Worm (Caenorhabditis elegans) whole organism, young adult: ENCODE results near the gene C04H5.7.
A peak's percentile ranks its signal among the peaks of the same experiment; 100 is the strongest.

Experiments
- B0035.1 ChIP-seq: sonication (generic microtip); optimal IDR thresholded peaks from 2 replicates; lab custom pipeline; 2016; ENCODE audit warnings: missing genetic modification characterization, mild to moderate bottlenecking, missing compliant biosample characterization, missing genotype, missing genetic modification reagents
- B0261.1 ChIP-seq: sonication (generic microtip); optimal IDR thresholded peaks from 2 replicates; lab custom pipeline; 2016; ENCODE audit warnings: mild to moderate bottlenecking, missing genetic modification characterization, moderate library complexity, missing compliant biosample characterization
- B0336.3 ChIP-seq: fragments of 200-800 bp; sonication (Bioruptor generic); IDR thresholded peaks from 2 replicates; pipeline ENCODE4 v1.3.6; 2022; ENCODE audit warnings: missing genetic modification characterization, missing compliant biosample characterization
- C17E4.6 ChIP-seq: fragments of 200-800 bp; sonication (Bioruptor generic); IDR thresholded peaks from 2 replicates; pipeline ENCODE4 v1.3.6; 2022; ENCODE audit warnings: missing genetic modification reagents, missing genetic modification characterization, missing compliant biosample characterization
- D2030.7 ChIP-seq: fragments of 200-800 bp; sonication (Bioruptor generic); IDR thresholded peaks from 2 replicates; pipeline ENCODE4 v1.3.6; 2022; ENCODE audit warnings: missing genetic modification reagents, missing genetic modification characterization, missing compliant biosample characterization
- F22D6.2 ChIP-seq: sonication (generic microtip); optimal IDR thresholded peaks from 2 replicates; lab custom pipeline; 2016; ENCODE audit warnings: mild to moderate bottlenecking, missing genetic modification characterization, missing compliant biosample characterization
- F23B12.7 ChIP-seq: sonication (generic microtip); optimal IDR thresholded peaks from 2 replicates; lab custom pipeline; 2017; ENCODE audit warnings: missing genetic modification characterization, mild to moderate bottlenecking, missing compliant biosample characterization, antibody characterized with exemption, moderate library complexity; ENCODE audit not compliant: insufficient read depth
- F37B4.10 ChIP-seq: fragments of 200-800 bp; sonication (Bioruptor generic); IDR thresholded peaks from 2 replicates; pipeline ENCODE4 v1.3.6; 2022; ENCODE audit warnings: missing genetic modification characterization, missing compliant biosample characterization
- F39B2.1 ChIP-seq: fragments of 200-800 bp; sonication (Bioruptor generic); IDR thresholded peaks from 2 replicates; pipeline ENCODE4 v1.3.6; 2022; ENCODE audit warnings: missing genetic modification reagents, missing genetic modification characterization, missing compliant biosample characterization
- T07F8.4 ChIP-seq: sonication (generic microtip); optimal IDR thresholded peaks from 2 replicates; lab custom pipeline; 2016; ENCODE audit warnings: mild to moderate bottlenecking, missing genetic modification characterization, moderate library complexity, missing compliant biosample characterization
- Y53G8AR.9 ChIP-seq: fragments of 200-800 bp; sonication (Bioruptor generic); conservative IDR thresholded peaks from 2 replicates; pipeline ENCODE4 v1.3.6; 2022; ENCODE audit warnings: missing genetic modification reagents, missing genetic modification characterization, missing compliant biosample characterization
- Y95B8A.8 ChIP-seq: fragments of 200-800 bp; sonication (Bioruptor generic); IDR thresholded peaks from 2 replicates; pipeline ENCODE4 v1.3.6; 2022; ENCODE audit warnings: missing genetic modification reagents, missing genetic modification characterization, missing compliant biosample characterization
- ZK185.1 ChIP-seq: sonication (generic microtip); optimal IDR thresholded peaks from 2 replicates; lab custom pipeline; 2016; ENCODE audit warnings: mild to moderate bottlenecking, missing genetic modification characterization, missing compliant biosample characterization; ENCODE audit not compliant: poor library complexity, severe bottlenecking
- aptf-2 ChIP-seq: fragments of 200-800 bp; sonication (Bioruptor generic); conservative IDR thresholded peaks from 2 replicates; pipeline ENCODE4 v1.3.6; 2022; ENCODE audit warnings: missing genetic modification reagents, missing genetic modification characterization, missing compliant biosample characterization
- atf-7 ChIP-seq: sonication (generic microtip); optimal IDR thresholded peaks from 2 replicates; lab custom pipeline; 2017; ENCODE audit warnings: mild to moderate bottlenecking, missing genetic modification characterization, missing compliant biosample characterization
- attf-3 ChIP-seq: fragments of 200-800 bp; sonication (Bioruptor generic); conservative IDR thresholded peaks from 2 replicates; pipeline ENCODE4 v1.3.6; 2022; ENCODE audit warnings: missing genetic modification reagents, missing genetic modification characterization, missing compliant biosample characterization
- attf-6 ChIP-seq: fragments of 200-800 bp; sonication (Bioruptor generic); IDR thresholded peaks from 2 replicates; pipeline ENCODE4 v1.3.6; 2022; ENCODE audit warnings: missing genetic modification reagents, missing genetic modification characterization, missing compliant biosample characterization
- ccch-3 ChIP-seq: fragments of 200-800 bp; sonication (Bioruptor generic); optimal IDR thresholded peaks from 2 replicates; lab custom pipeline; 2018; ENCODE audit warnings: mild to moderate bottlenecking, missing genetic modification characterization, missing compliant biosample characterization
- cebp-1 ChIP-seq, 2 experiments: fragments of 200-800 bp in 1 of 2; sonication (Bioruptor generic) in 1 of 2; sonication (generic microtip) in 1 of 2; IDR thresholded peaks in 1 of 2; optimal IDR thresholded peaks in 1 of 2; 2 replicates each; pipeline versions ENCODE4 v1.3.6 to Lab custom; 2017 to 2022; ENCODE audit warnings: missing compliant biosample characterization in 2 of 2, missing genetic modification characterization in 2 of 2, mild to moderate bottlenecking in 1 of 2, missing genetic modification reagents in 1 of 2, moderate library complexity in 1 of 2
- cebp-2 ChIP-seq: fragments of 200-800 bp; sonication (Bioruptor generic); IDR thresholded peaks from 2 replicates; pipeline ENCODE4 v1.3.6; 2022; ENCODE audit warnings: missing genetic modification characterization, missing compliant biosample characterization
- ceh-27 ChIP-seq: fragments of 200-800 bp; sonication (Bioruptor generic); optimal IDR thresholded peaks from 2 replicates; lab custom pipeline; 2018; ENCODE audit warnings: mild to moderate bottlenecking, missing genetic modification characterization, moderate library complexity, missing compliant biosample characterization
- ceh-79 ChIP-seq: sonication (generic microtip); optimal IDR thresholded peaks from 2 replicates; lab custom pipeline; 2017; ENCODE audit warnings: mild to moderate bottlenecking, missing genetic modification characterization, missing compliant biosample characterization
- ceh-91 ChIP-seq: fragments of 200-800 bp; sonication (Bioruptor generic); IDR thresholded peaks from 2 replicates; pipeline ENCODE4 v1.3.6; 2022; ENCODE audit warnings: missing genetic modification reagents, missing genetic modification characterization, missing compliant biosample characterization
- die-1 ChIP-seq: sonication (generic microtip); optimal IDR thresholded peaks from 2 replicates; lab custom pipeline; 2016; ENCODE audit warnings: missing genotype, mild to moderate bottlenecking, missing genetic modification characterization, missing compliant biosample characterization
- dpl-1 ChIP-seq: fragments of 150-350 bp; optimal IDR thresholded peaks from 2 replicates; lab custom pipeline; 2014; ENCODE audit warnings: missing biosample characterization, missing genetic modification reagents, missing genetic modification characterization
- egrh-3 ChIP-seq: fragments of 200-800 bp; sonication (Bioruptor generic); IDR thresholded peaks from 2 replicates; pipeline ENCODE4 v1.3.6; 2022; ENCODE audit warnings: missing genetic modification reagents, missing genetic modification characterization, missing compliant biosample characterization
- gei-17 ChIP-seq: fragments of 200-800 bp; sonication (Bioruptor generic); optimal IDR thresholded peaks from 2 replicates; lab custom pipeline; 2018; ENCODE audit warnings: mild to moderate bottlenecking, missing genetic modification characterization, missing compliant biosample characterization
- him-1 ChIP-seq: sonication (generic microtip); optimal IDR thresholded peaks from 2 replicates; lab custom pipeline; 2016; ENCODE audit warnings: missing genotype, missing genetic modification reagents, missing genetic modification characterization, missing compliant biosample characterization
- hmg-1.2 ChIP-seq: fragments of 200-800 bp; sonication (Bioruptor generic); IDR thresholded peaks from 2 replicates; pipeline ENCODE4 v1.3.6; 2022; ENCODE audit warnings: missing genetic modification reagents, missing genetic modification characterization, missing compliant biosample characterization
- hrde-1 ChIP-seq: sonication (generic microtip); optimal IDR thresholded peaks from 2 replicates; lab custom pipeline; 2016; ENCODE audit warnings: missing genetic modification characterization, mild to moderate bottlenecking, missing compliant biosample characterization, moderate library complexity, missing genotype, missing genetic modification reagents, borderline replicate concordance
- lag-1 ChIP-seq: fragments of 200-800 bp; sonication (Bioruptor generic); IDR thresholded peaks from 2 replicates; pipeline ENCODE4 v1.3.6; 2022; ENCODE audit warnings: missing genetic modification reagents, missing genetic modification characterization, missing compliant biosample characterization
- lin-35 ChIP-seq, 3 experiments: fragments of 150-350 bp in 2 of 3; sonication (generic microtip) in 1 of 3; optimal IDR thresholded peaks; 2 replicates each; lab custom pipeline; 2014 to 2018; ENCODE audit warnings: missing biosample characterization in 3 of 3, missing genetic modification characterization in 3 of 3, missing genetic modification reagents in 3 of 3
- lin-40 ChIP-seq: sonication (generic microtip); optimal IDR thresholded peaks from 2 replicates; lab custom pipeline; 2016; ENCODE audit warnings: missing genetic modification characterization, mild to moderate bottlenecking, missing compliant biosample characterization, missing genotype, missing genetic modification reagents
- madf-10 ChIP-seq: sonication (generic microtip); optimal IDR thresholded peaks from 2 replicates; lab custom pipeline; 2016; ENCODE audit warnings: mild to moderate bottlenecking, missing genetic modification characterization, missing compliant biosample characterization
- madf-3 ChIP-seq: fragments of 200-800 bp; sonication (Bioruptor generic); IDR thresholded peaks from 2 replicates; pipeline ENCODE4 v1.3.6; 2022; ENCODE audit warnings: missing genetic modification reagents, missing genetic modification characterization, missing compliant biosample characterization
- madf-6 ChIP-seq: fragments of 200-800 bp; sonication (Bioruptor generic); IDR thresholded peaks from 2 replicates; pipeline ENCODE4 v1.3.6; 2022; ENCODE audit warnings: missing genetic modification reagents, missing genetic modification characterization, missing compliant biosample characterization
- nfyb-1 ChIP-seq: fragments of 200-800 bp; sonication (Bioruptor generic); IDR thresholded peaks from 2 replicates; pipeline ENCODE4 v1.3.6; 2022; ENCODE audit warnings: missing genetic modification reagents, missing genetic modification characterization, missing compliant biosample characterization
- nhr-120 ChIP-seq: fragments of 200-800 bp; sonication (Bioruptor generic); IDR thresholded peaks from 2 replicates; pipeline ENCODE4 v1.3.6; 2022; ENCODE audit warnings: missing genetic modification characterization, missing compliant biosample characterization
- nhr-27 ChIP-seq: fragments of 200-800 bp; sonication (Bioruptor generic); optimal IDR thresholded peaks from 2 replicates; lab custom pipeline; 2018; ENCODE audit warnings: mild to moderate bottlenecking, missing genetic modification characterization, moderate library complexity, missing compliant biosample characterization
- rec-8 ChIP-seq, 2 experiments: sonication (generic microtip); optimal IDR thresholded peaks; 2 replicates each; lab custom pipeline; 2016; ENCODE audit warnings: mild to moderate bottlenecking in 2 of 2, missing genetic modification characterization in 2 of 2, missing genetic modification reagents in 2 of 2, missing genotype in 2 of 2, missing biosample characterization in 1 of 2, missing compliant biosample characterization in 1 of 2, moderate library complexity in 1 of 2
- repo-1 ChIP-seq: sonication (generic microtip); optimal IDR thresholded peaks from 2 replicates; lab custom pipeline; 2017; ENCODE audit warnings: mild to moderate bottlenecking, missing genetic modification characterization, missing compliant biosample characterization
- sea-2 ChIP-seq: fragments of 200-800 bp; sonication (Bioruptor generic); IDR thresholded peaks from 2 replicates; pipeline ENCODE4 v1.3.6; 2022; ENCODE audit warnings: missing genetic modification characterization, missing compliant biosample characterization
- tbp1 ChIP-seq: fragments of 200-800 bp; sonication (Bioruptor generic); optimal IDR thresholded peaks from 2 replicates; lab custom pipeline; 2018; ENCODE audit warnings: mild to moderate bottlenecking, missing genetic modification characterization, missing compliant biosample characterization
- unc-130 ChIP-seq: sonication (generic microtip); optimal IDR thresholded peaks from 2 replicates; lab custom pipeline; 2016; ENCODE audit warnings: missing genetic modification reagents, missing genetic modification characterization, missing compliant biosample characterization
- xnd-1 ChIP-seq: sonication (generic microtip); optimal IDR thresholded peaks from 2 replicates; lab custom pipeline; 2016; ENCODE audit warnings: missing genotype, missing genetic modification reagents, missing genetic modification characterization, missing compliant biosample characterization
- ztf-26 ChIP-seq: sonication (generic microtip); optimal IDR thresholded peaks from 2 replicates; lab custom pipeline; 2017; ENCODE audit warnings: missing genetic modification characterization, missing compliant biosample characterization
- ztf-3 ChIP-seq: fragments of 200-800 bp; sonication (Bioruptor generic); optimal IDR thresholded peaks from 2 replicates; lab custom pipeline; 2018; ENCODE audit warnings: mild to moderate bottlenecking, missing genetic modification characterization, missing compliant biosample characterization

The C04H5.7 gene

DNA sequence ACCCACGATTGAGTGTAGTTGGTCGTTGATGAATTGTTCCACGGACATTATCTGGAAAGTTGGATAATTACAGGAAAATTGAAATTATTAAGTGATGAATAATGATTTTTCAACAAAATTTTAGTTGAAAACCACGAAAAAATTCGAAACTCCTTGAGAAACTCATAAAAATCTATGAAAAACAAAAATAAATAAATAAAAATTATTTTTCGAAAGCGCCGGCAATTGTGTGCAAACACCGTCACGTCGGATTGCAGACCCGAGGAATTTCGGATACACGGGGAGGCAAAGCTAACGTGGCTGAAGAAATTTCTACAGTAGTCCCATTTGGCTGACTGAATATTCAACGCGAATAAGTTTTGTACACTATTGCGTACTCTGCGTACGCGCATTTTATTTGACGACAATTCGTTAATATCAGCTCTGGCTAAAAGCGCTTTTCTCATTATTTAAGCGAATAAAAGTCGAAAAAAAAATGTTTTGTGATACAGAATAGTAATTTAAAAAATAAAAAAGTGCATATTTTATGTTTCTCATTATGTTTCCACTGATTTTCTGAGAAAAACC lies 23.9 kb downstream of the C04H5.7 start, which contains the start of gene mog-4 (continued):
- TF ChIP-seq lag-1 (GFP tag; lab: Robert Waterston, UW) (peak; percentile 99), C17E4.6 (GFP tag; lab: Robert Waterston, UW) (peak; percentile 100), nhr-120 (GFP tag; lab: Robert Waterston, UW) (peak; percentile 98), nfyb-1 (GFP tag; lab: Robert Waterston, UW) (peak; percentile 99), D2030.7 (GFP tag; lab: Robert Waterston, UW) (peak; percentile 100), egrh-3 (GFP tag; lab: Robert Waterston, UW) (peak; percentile 90), aptf-2 (peak; percentile 99), xnd-1 (tag; lab: Kevin White, UChicago) (peak; percentile 86), Y95B8A.8 (GFP tag; lab: Robert Waterston, UW) (peak; percentile 99), unc-130 (peak; percentile 97), F39B2.1 (GFP tag; lab: Robert Waterston, UW) (peak; percentile 95), F37B4.10 (GFP tag; lab: Robert Waterston, UW) (peak; percentile 96), B0261.1 (tag; lab: Kevin White, UChicago) (peak; percentile 35), T07F8.4 (tag; lab: Kevin White, UChicago) (peak; percentile 48), ztf-3 (peak; percentile 81), ccch-3 (GFP tag; lab: Kevin White, UChicago) (peak; percentile 97), ztf-26 (tag; lab: Kevin White, UChicago) (peak; percentile 96), Y53G8AR.9 (GFP tag; lab: Robert Waterston, UW) (peak; percentile 99), die-1 (peak; percentile 45), nhr-27 (tag; lab: Kevin White, UChicago) (peak; percentile 58), lin-35 (GFP tag; optimal IDR thresholded peaks at IDR 0.05; lab: Kevin White, UChicago) (peak in 2 of 3 experiments; percentile 26 to 84), B0035.1 (tag; lab: Kevin White, UChicago) (peak; percentile 81), rec-8 (tag; optimal IDR thresholded peaks at IDR 0.05; lab: Kevin White, UChicago) (peak; percentile 62 to 86), atf-7 (tag; lab: Kevin White, UChicago) (peak; percentile 84), ceh-91 (peak; percentile 100), tbp1 (peak; percentile 76), cebp-2 (GFP tag; lab: Robert Waterston, UW) (peak; percentile 97), ceh-79 (tag; lab: Kevin White, UChicago) (peak; percentile 61), ceh-27 (peak; percentile 97), attf-3 (GFP tag; lab: Robert Waterston, UW) (peak; percentile 93), lin-40 (tag; lab: Kevin White, UChicago) (peak; percentile 98), madf-3 (GFP tag; lab: Robert Waterston, UW) (peak; percentile 98), F23B12.7 (tag; lab: Kevin White, UChicago) (peak; percentile 25), dpl-1 (GFP tag; lab: Kevin White, UChicago) (peak; percentile 46), repo-1 (tag; lab: Kevin White, UChicago) (peak; percentile 84), cebp-1 (GFP tag; IDR thresholded peaks at IDR 0.05; lab: Robert Waterston, UW) (peak; percentile 97), cebp-1 (tag; optimal IDR thresholded peaks at IDR 0.05; lab: Kevin White, UChicago) (peak; percentile 94), attf-6 (peak; percentile 92), ZK185.1 (peak; percentile 97), madf-10 (tag; lab: Kevin White, UChicago) (peak; percentile 93), hmg-1.2 (GFP tag; lab: Robert Waterston, UW) (peak; percentile 100), hrde-1 (tag; lab: Kevin White, UChicago) (peak; percentile 85), F22D6.2 (tag; lab: Kevin White, UChicago) (peak; percentile 89), madf-6 (GFP tag; lab: Robert Waterston, UW) (peak; percentile 99), B0336.3 (peak; percentile 92), him-1 (tag; lab: Kevin White, UChicago) (peak; percentile 84), gei-17 (GFP tag; lab: Kevin White, UChicago) (peak; percentile 66), sea-2 (peak; percentile 98)
